Worm (Caenorhabditis elegans) whole organism, midembryonic: Measurements from ENCODE around the gene H08J19.1.

ENCODE experiments used
- T22C8.4 ChIP-seq: fragments of 200-800 bp; sonication (Bioruptor generic); IDR thresholded peaks from 2 replicates; pipeline ENCODE4 v1.3.6; 2022; ENCODE audit warnings: missing genetic modification characterization, missing compliant biosample characterization
- cog-1 ChIP-seq: sonication (generic microtip); optimal IDR thresholded peaks from 2 replicates; lab custom pipeline; 2016; ENCODE audit warnings: missing genetic modification characterization, missing compliant biosample characterization
- flt-1 ChIP-seq: fragments of 200-800 bp; sonication (Bioruptor generic); IDR thresholded peaks from 2 replicates; pipeline ENCODE4 v1.3.6; 2022; ENCODE audit warnings: missing genetic modification characterization, missing compliant biosample characterization
- klf-2 ChIP-seq: fragments of 200-800 bp; sonication (Bioruptor generic); conservative IDR thresholded peaks from 2 replicates; pipeline ENCODE4 v1.3.6; 2022; ENCODE audit warnings: missing genetic modification reagents, missing genetic modification characterization, missing compliant biosample characterization
- med-1 ChIP-seq: sonication (generic microtip); optimal IDR thresholded peaks from 2 replicates; lab custom pipeline; 2017; ENCODE audit warnings: missing genetic modification characterization, mild to moderate bottlenecking, missing compliant biosample characterization, antibody characterized with exemption, missing genetic modification reagents; ENCODE audit not compliant: insufficient read depth
- ref-1 ChIP-seq: fragments of 200-800 bp; sonication (Bioruptor generic); conservative IDR thresholded peaks from 2 replicates; pipeline ENCODE4 v1.3.6; 2022; ENCODE audit warnings: missing genetic modification reagents, missing genetic modification characterization, missing compliant biosample characterization
- tab-1 ChIP-seq: fragments of 200-800 bp; sonication (Bioruptor generic); IDR thresholded peaks from 2 replicates; pipeline ENCODE4 v1.3.6; 2022; ENCODE audit warnings: missing genetic modification characterization, missing compliant biosample characterization
- ztf-23 ChIP-seq: fragments of 200-800 bp; sonication (Bioruptor generic); IDR thresholded peaks from 2 replicates; pipeline ENCODE4 v1.3.6; 2022; ENCODE audit warnings: missing genetic modification reagents, missing genetic modification characterization, missing compliant biosample characterization
- ztf-29 ChIP-seq: fragments of 200-800 bp; sonication (Bioruptor generic); IDR thresholded peaks from 2 replicates; pipeline ENCODE4 v1.3.6; 2022; ENCODE audit warnings: missing genetic modification reagents, missing genetic modification characterization, missing compliant biosample characterization

ce11 chrX:15610527-15611091, 32.1 kb upstream of the H08J19.1 start:
- TF ChIP-seq T22C8.4 (no peak), ref-1 (GFP tag; lab: Robert Waterston, UW) (no peak), ztf-23 (GFP tag; lab: Robert Waterston, UW) (no peak), flt-1 (GFP tag; lab: Robert Waterston, UW) (no peak), med-1 (GFP tag; lab: Kevin White, UChicago) (no peak), tab-1 (GFP tag; lab: Robert Waterston, UW) (no peak), cog-1 (tag; lab: Kevin White, UChicago) (no peak), ztf-29 (GFP tag; lab: Robert Waterston, UW) (no peak), klf-2 (no peak)
